Fruit fly (Drosophila melanogaster) whole organism, wandering third instar larva: ENCODE data around the gene Alms1b.

Experiments
- Abd-B ChIP-seq: fragments of >200 bp; optimal IDR thresholded peaks from 2 replicates; lab custom pipeline; 2017; ENCODE audit warnings: missing biosample characterization, missing genetic modification characterization
- CG32264 ChIP-seq: fragments of 200-800 bp; sonication (Bioruptor generic); optimal IDR thresholded peaks from 2 replicates; lab custom pipeline; 2016; ENCODE audit warnings: missing biosample characterization, missing genetic modification characterization
- CG9705 ChIP-seq: fragments of 200-800 bp; sonication (Bioruptor generic); optimal IDR thresholded peaks from 2 replicates; lab custom pipeline; 2018; ENCODE audit warnings: missing biosample characterization, mild to moderate bottlenecking, missing genetic modification characterization
- CrebA ChIP-seq: fragments of 200-800 bp; sonication (Bioruptor generic); optimal IDR thresholded peaks from 2 replicates; lab custom pipeline; 2016; ENCODE audit warnings: missing biosample characterization, mild to moderate bottlenecking, missing genetic modification characterization, borderline replicate concordance
- Dfd ChIP-seq: fragments of >200 bp; optimal IDR thresholded peaks from 2 replicates; lab custom pipeline; 2017; ENCODE audit warnings: missing biosample characterization, missing genetic modification characterization
- Dif ChIP-seq: fragments of 200-275, 200-300 bp; sonication (Bioruptor generic); optimal IDR thresholded peaks from 2 replicates; lab custom pipeline; 2018; ENCODE audit warnings: missing biosample characterization, missing genetic modification characterization; ENCODE audit not compliant: partially characterized antibody
- GATAd ChIP-seq: sonication (Bioruptor generic); optimal IDR thresholded peaks from 2 replicates; lab custom pipeline; 2016; ENCODE audit warnings: missing biosample characterization, missing genetic modification characterization
- HLH106 ChIP-seq: fragments of 200-800 bp; optimal IDR thresholded peaks from 3 replicates; lab custom pipeline; 2019; ENCODE audit warnings: missing biosample characterization, mild to moderate bottlenecking, missing genetic modification characterization, moderate library complexity
- Hnf4 ChIP-seq: fragments of 200-800 bp; sonication (Bioruptor generic); optimal IDR thresholded peaks from 2 replicates; lab custom pipeline; 2016; ENCODE audit warnings: missing biosample characterization, mild to moderate bottlenecking, missing genetic modification characterization
- Hr78 ChIP-seq: fragments of >200 bp; optimal IDR thresholded peaks from 2 replicates; lab custom pipeline; 2017; ENCODE audit warnings: missing biosample characterization, missing genetic modification characterization
- Hr83 ChIP-seq: fragments of 200-300 bp; sonication (Bioruptor generic); optimal IDR thresholded peaks from 2 replicates; lab custom pipeline; 2016; ENCODE audit warnings: missing biosample characterization, mild to moderate bottlenecking, missing genetic modification characterization, moderate library complexity; ENCODE audit not compliant: poor library complexity, severe bottlenecking
- Jra ChIP-seq: sonication (Bioruptor generic); optimal IDR thresholded peaks from 2 replicates; lab custom pipeline; 2016; ENCODE audit warnings: missing biosample characterization, missing genetic modification characterization
- Mio ChIP-seq: sonication (Bioruptor generic); optimal IDR thresholded peaks from 2 replicates; lab custom pipeline; 2016; ENCODE audit warnings: missing biosample characterization, missing genetic modification characterization
- Myc ChIP-seq: fragments of >200 bp; optimal IDR thresholded peaks from 2 replicates; lab custom pipeline; 2017
- N ChIP-seq: fragments of >200 bp; optimal IDR thresholded peaks from 2 replicates; lab custom pipeline; 2018; ENCODE audit warnings: missing biosample characterization, missing external identifiers, missing genetic modification characterization
- OdsH ChIP-seq: fragments of 200-800 bp; sonication (Bioruptor generic); optimal IDR thresholded peaks from 2 replicates; lab custom pipeline; 2016; ENCODE audit warnings: missing biosample characterization, mild to moderate bottlenecking, missing genetic modification characterization
- Rel ChIP-seq, 2 experiments: fragments of 200-800 bp; sonication (Bioruptor generic) in 1 of 2; optimal IDR thresholded peaks; 2 replicates in 1 of 2; 3 replicates in 1 of 2; lab custom pipeline; 2016 to 2019; ENCODE audit warnings: mild to moderate bottlenecking in 2 of 2, missing biosample characterization in 2 of 2, missing genetic modification characterization in 2 of 2, moderate library complexity in 1 of 2
- Sp1 ChIP-seq: fragments of 200-800 bp; sonication (Bioruptor generic); optimal IDR thresholded peaks from 3 replicates; lab custom pipeline; 2019; ENCODE audit warnings: missing biosample characterization, mild to moderate bottlenecking, missing genetic modification characterization, moderate library complexity
- Vsx2 ChIP-seq: fragments of 200-300, 225-300 bp; sonication (Bioruptor generic); optimal IDR thresholded peaks from 2 replicates; lab custom pipeline; 2018; ENCODE audit warnings: missing biosample characterization, missing genetic modification characterization; ENCODE audit not compliant: partially characterized antibody
- br ChIP-seq: fragments of 200-800 bp; sonication (Bioruptor generic); optimal IDR thresholded peaks from 2 replicates; lab custom pipeline; 2016; ENCODE audit warnings: missing biosample characterization, missing genetic modification characterization
- brk ChIP-seq: fragments of 200-800 bp; sonication (Bioruptor generic); optimal IDR thresholded peaks from 2 replicates; lab custom pipeline; 2016; ENCODE audit warnings: missing biosample characterization, mild to moderate bottlenecking, missing genetic modification characterization
- dl ChIP-seq, 2 experiments: fragments of 175-275, 200-275 bp in 1 of 2; fragments of 200-275 bp in 1 of 2; sonication (Bioruptor generic); optimal IDR thresholded peaks; lab custom pipeline; 2018; ENCODE audit warnings: mild to moderate bottlenecking in 2 of 2, missing biosample characterization in 2 of 2, missing genetic modification characterization in 2 of 2, moderate library complexity in 2 of 2; ENCODE audit not compliant: partially characterized antibody in 2 of 2, insufficient read depth in 1 of 2
- dmrt93B ChIP-seq: fragments of 200-800 bp; sonication (Bioruptor generic); optimal IDR thresholded peaks from 2 replicates; lab custom pipeline; 2018; ENCODE audit warnings: missing biosample characterization, mild to moderate bottlenecking, missing genetic modification characterization
- dsf ChIP-seq: sonication (Bioruptor generic); optimal IDR thresholded peaks from 2 replicates; lab custom pipeline; 2016; ENCODE audit warnings: missing biosample characterization, missing genetic modification characterization, borderline replicate concordance
- ey ChIP-seq: fragments of 200-800 bp; sonication (Bioruptor generic); optimal IDR thresholded peaks from 2 replicates; lab custom pipeline; 2016; ENCODE audit warnings: missing biosample characterization, missing genetic modification characterization
- foxo ChIP-seq, 2 experiments: fragments of 200-800 bp; sonication (Bioruptor generic); optimal IDR thresholded peaks; 2 replicates in 1 of 2; 3 replicates in 1 of 2; lab custom pipeline; 2016 to 2017; ENCODE audit warnings: missing biosample characterization in 2 of 2, missing genetic modification characterization in 2 of 2
- fru ChIP-seq: fragments of 200-800 bp; sonication (Bioruptor generic); optimal IDR thresholded peaks from 3 replicates; lab custom pipeline; 2016; ENCODE audit warnings: missing biosample characterization, mild to moderate bottlenecking, missing genetic modification characterization
- h ChIP-seq: fragments of 200-800 bp; sonication (Bioruptor generic); optimal IDR thresholded peaks from 3 replicates; lab custom pipeline; 2016; ENCODE audit warnings: missing biosample characterization, mild to moderate bottlenecking, missing genetic modification characterization
- jim ChIP-seq: fragments of 175-275, 200-325 bp; sonication (Bioruptor generic); optimal IDR thresholded peaks from 2 replicates; lab custom pipeline; 2016; ENCODE audit warnings: missing biosample characterization, mild to moderate bottlenecking, missing genetic modification characterization
- lola ChIP-seq: fragments of >200 bp; optimal IDR thresholded peaks from 2 replicates; lab custom pipeline; 2017; ENCODE audit warnings: missing biosample characterization, missing genetic modification characterization
- pan ChIP-seq: fragments of >200 bp; optimal IDR thresholded peaks from 2 replicates; lab custom pipeline; 2017
- psq ChIP-seq: fragments of 200-800 bp; sonication (Bioruptor generic); optimal IDR thresholded peaks from 3 replicates; lab custom pipeline; 2017; ENCODE audit warnings: missing biosample characterization, mild to moderate bottlenecking, missing genetic modification characterization, moderate library complexity
- rgr ChIP-seq: fragments of 200-800 bp; sonication (Bioruptor generic); optimal IDR thresholded peaks from 3 replicates; lab custom pipeline; 2016; ENCODE audit warnings: missing biosample characterization, mild to moderate bottlenecking, missing genetic modification characterization
- sage ChIP-seq: fragments of 200-800 bp; sonication (Bioruptor generic); optimal IDR thresholded peaks from 2 replicates; lab custom pipeline; 2016; ENCODE audit warnings: missing biosample characterization, mild to moderate bottlenecking, missing genetic modification characterization
- sv ChIP-seq: fragments of 200-800 bp; sonication (Bioruptor generic); optimal IDR thresholded peaks from 3 replicates; lab custom pipeline; 2016; ENCODE audit warnings: missing biosample characterization, missing genetic modification characterization
- tai ChIP-seq: sonication (Bioruptor generic); optimal IDR thresholded peaks from 2 replicates; lab custom pipeline; 2016; ENCODE audit warnings: missing biosample characterization, missing genetic modification characterization
- usp ChIP-seq: fragments of >200 bp; optimal IDR thresholded peaks from 2 replicates; lab custom pipeline; 2017; ENCODE audit warnings: missing biosample characterization, missing genetic modification characterization
- woc ChIP-seq: sonication (Bioruptor generic); optimal IDR thresholded peaks from 2 replicates; lab custom pipeline; 2016; ENCODE audit warnings: missing biosample characterization, mild to moderate bottlenecking, missing genetic modification characterization

Gene Alms1b

dm6 chrX:4616865-4617669 is 13.7 kb downstream of the Alms1b start, which contains the start of gene peb (continued):
- TF ChIP-seq brk (peak; percentile 23), fru (GFP tag; lab: Kevin White, UChicago) (peak; percentile 79), Hnf4 (GFP tag; lab: Kevin White, UChicago) (no peak), psq (GFP tag; lab: Kevin White, UChicago) (peak; percentile 27), lola (GFP tag; lab: Kevin White, UChicago) (no peak), sage (GFP tag; lab: Kevin White, UChicago) (no peak)

- TF ChIP-seq dsf (GFP tag; lab: Kevin White, UChicago) (no peak), ey (GFP tag; lab: Kevin White, UChicago) (no peak), Myc (lab: Kevin White, UChicago) (no peak), h (GFP tag; lab: Kevin White, UChicago) (peak; percentile 14), N (GFP tag; lab: Kevin White, UChicago) (no peak), Mio (GFP tag; lab: Kevin White, UChicago) (no peak), Hr78 (GFP tag; lab: Kevin White, UChicago) (no peak), CrebA (no peak), lola (GFP tag; lab: Kevin White, UChicago) (no peak), Dif (GFP tag; lab: Kevin White, UChicago) (no peak), jim (no peak), Sp1 (GFP tag; lab: Kevin White, UChicago) (peak; percentile 18), fru (GFP tag; lab: Kevin White, UChicago) (no peak), OdsH (GFP tag; lab: Kevin White, UChicago) (peak; percentile 7), dl (GFP tag; optimal IDR thresholded peaks at IDR 0.05; lab: Kevin White, UChicago; ENCODE audit: insufficient read depth in 1 of 2, partially characterized antibody in 2 of 2) (no peak), sv (GFP tag; lab: Kevin White, UChicago) (no peak), Hnf4 (GFP tag; lab: Kevin White, UChicago) (no peak), usp (GFP tag; lab: Kevin White, UChicago) (no peak), Rel (GFP tag; optimal IDR thresholded peaks at IDR 0.05; lab: Kevin White, UChicago) (no peak), Rel (tag; optimal IDR thresholded peaks at IDR 0.05; lab: Kevin White, UChicago) (no peak), sage (GFP tag; lab: Kevin White, UChicago) (no peak), Hr83 (no peak), CG9705 (no peak), Abd-B (GFP tag; lab: Kevin White, UChicago) (no peak), GATAd (GFP tag; lab: Kevin White, UChicago) (no peak), br (GFP tag; lab: Kevin White, UChicago) (no peak), tai (GFP tag; lab: Kevin White, UChicago) (no peak), rgr (GFP tag; lab: Kevin White, UChicago) (peak; percentile 34), woc (GFP tag; lab: Kevin White, UChicago) (no peak), pan (no peak), Vsx2 (no peak), Dfd (peak; percentile 64), foxo (GFP tag; optimal IDR thresholded peaks at IDR 0.05; lab: Kevin White, UChicago) (peak in 1 of 2 experiments; percentile 50), CG32264 (no peak), brk (no peak), Jra (GFP tag; lab: Kevin White, UChicago) (no peak), dmrt93B (GFP tag; lab: Kevin White, UChicago) (peak; percentile 6), psq (GFP tag; lab: Kevin White, UChicago) (peak; percentile 18), HLH106 (tag; lab: Kevin White, UChicago) (peak; percentile 3)
These were observed 14.9 kb downstream of the Alms1b start for dm6 chrX:4615684-4616292.
